Fruit fly (Drosophila melanogaster): Measurements from ENCODE around the gene Mcad.

dm6 chr3L:7717863-7718560 lies 1.1 kb upstream of the Mcad start, which contains the start of gene Ank2:
- TF ChIP-seq psq (optimal IDR thresholded peaks at IDR 0.05) (no peak), pan (optimal IDR thresholded peaks at IDR 0.05) (no peak), usp (GFP tag; optimal IDR thresholded peaks at IDR 0.05) (no peak), CG8478 (optimal IDR thresholded peaks at IDR 0.05) (no peak)

All from whole organism.